Worm (Caenorhabditis elegans) whole organism, early embryonic: ENCODE data around the gene nspd-9.

Experiments used
- B0310.2 ChIP-seq: sonication (generic microtip); optimal IDR thresholded peaks from 2 replicates; lab custom pipeline; 2016; ENCODE audit warnings: mild to moderate bottlenecking, missing genetic modification characterization, missing compliant biosample characterization
- F13C5.2 ChIP-seq: sonication (generic microtip); optimal IDR thresholded peaks from 2 replicates; lab custom pipeline; 2017; ENCODE audit warnings: mild to moderate bottlenecking, missing genetic modification characterization, inconsistent platforms, missing compliant biosample characterization
- aly-1 ChIP-seq: sonication (generic microtip); optimal IDR thresholded peaks from 2 replicates; lab custom pipeline; 2016; ENCODE audit warnings: missing genetic modification characterization, missing compliant biosample characterization
- ama-1 ChIP-seq: fragments of 150-350 bp; optimal IDR thresholded peaks from 2 replicates; lab custom pipeline; 2014
- ceh-13 ChIP-seq: fragments of 200-800 bp; sonication (Bioruptor generic); optimal IDR thresholded peaks from 2 replicates; lab custom pipeline; 2018; ENCODE audit warnings: mild to moderate bottlenecking, missing genetic modification characterization, missing compliant biosample characterization
- ceh-36 ChIP-seq: sonication (generic microtip); optimal IDR thresholded peaks from 2 replicates; lab custom pipeline; 2016; ENCODE audit warnings: missing genetic modification characterization, inconsistent platforms, missing compliant biosample characterization
- ets-7 ChIP-seq: sonication (generic microtip); optimal IDR thresholded peaks from 2 replicates; lab custom pipeline; 2016; ENCODE audit warnings: missing genotype, missing genetic modification characterization, missing compliant biosample characterization
- flt-1 ChIP-seq: fragments of 200-800 bp; sonication (Bioruptor generic); IDR thresholded peaks from 2 replicates; pipeline ENCODE4 v1.3.6; 2022; ENCODE audit warnings: missing genetic modification characterization, missing compliant biosample characterization
- hmbx-1 ChIP-seq: sonication (generic microtip); optimal IDR thresholded peaks from 2 replicates; lab custom pipeline; 2016; ENCODE audit warnings: mild to moderate bottlenecking, missing genetic modification characterization, missing compliant biosample characterization
- hmg-4 ChIP-seq: fragments of 200-800 bp; sonication (Bioruptor generic); optimal IDR thresholded peaks from 2 replicates; lab custom pipeline; 2018; ENCODE audit warnings: mild to moderate bottlenecking, missing genetic modification characterization, missing compliant biosample characterization
- hnd-1 ChIP-seq: sonication (generic microtip); optimal IDR thresholded peaks from 2 replicates; lab custom pipeline; 2016; ENCODE audit warnings: missing genetic modification characterization, missing compliant biosample characterization
- pes-1 ChIP-seq: fragments of 200-800 bp; sonication (Bioruptor generic); IDR thresholded peaks from 2 replicates; pipeline ENCODE4 v1.3.6; 2022; ENCODE audit warnings: missing genetic modification reagents, missing genetic modification characterization, missing compliant biosample characterization
- scrt-1 ChIP-seq: fragments of 200-800 bp; sonication (Bioruptor generic); IDR thresholded peaks from 2 replicates; pipeline ENCODE4 v1.3.6; 2022; ENCODE audit warnings: missing genetic modification characterization, missing compliant biosample characterization
- sea-1 ChIP-seq: fragments of 200-800 bp; sonication (Bioruptor generic); conservative IDR thresholded peaks from 2 replicates; pipeline ENCODE4 v1.3.6; 2022; ENCODE audit warnings: missing genetic modification characterization, missing compliant biosample characterization
- tbx-11 ChIP-seq: fragments of 200-800 bp; sonication (Bioruptor generic); IDR thresholded peaks from 2 replicates; pipeline ENCODE4 v1.3.6; 2022; ENCODE audit warnings: missing genetic modification characterization, missing compliant biosample characterization
- tbx-37 ChIP-seq: fragments of 200-800 bp; sonication (Bioruptor generic); conservative IDR thresholded peaks from 2 replicates; pipeline ENCODE4 v1.3.6; 2022; ENCODE audit warnings: missing genetic modification reagents, missing genetic modification characterization, missing compliant biosample characterization
- tra-4 ChIP-seq: sonication (generic microtip); optimal IDR thresholded peaks from 2 replicates; lab custom pipeline; 2017; ENCODE audit warnings: missing genetic modification characterization, missing compliant biosample characterization

nspd-9 gene

ce11 chrIII:4817240-4817639, 12.9 kb downstream of the nspd-9 start, which contains the start of gene F26A1.4:
Gene F26A1.4, plus strand, starts transcription at chrIII:4817540.
- no peak for TF ChIP-seq hnd-1 (tag; lab: Kevin White, UChicago)
- no peak for TF ChIP-seq flt-1 (GFP tag; lab: Robert Waterston, UW)
- no peak for TF ChIP-seq pes-1 (GFP tag; lab: Robert Waterston, UW)
- TF ChIP-seq tbx-11 (GFP tag; lab: Robert Waterston, UW) = no peak
- no peak for TF ChIP-seq B0310.2 (tag; lab: Kevin White, UChicago)
- no peak for TF ChIP-seq tra-4
- no peak for TF ChIP-seq ama-1 (lab: Kevin White, UChicago)
- TF ChIP-seq F13C5.2 (tag; lab: Kevin White, UChicago) = no peak
- TF ChIP-seq aly-1 (tag; lab: Kevin White, UChicago) = no peak
- no peak for TF ChIP-seq scrt-1 (GFP tag; lab: Robert Waterston, UW)
- no peak for TF ChIP-seq hmbx-1
- TF ChIP-seq ceh-13 = no peak

- TF ChIP-seq hmg-4 (GFP tag; lab: Kevin White, UChicago) (no peak), tra-4 (no peak), ceh-13 (no peak), tbx-11 (GFP tag; lab: Robert Waterston, UW) (no peak), pes-1 (GFP tag; lab: Robert Waterston, UW) (no peak), ets-7 (tag; lab: Kevin White, UChicago) (no peak), aly-1 (tag; lab: Kevin White, UChicago) (no peak), F13C5.2 (tag; lab: Kevin White, UChicago) (no peak), tbx-37 (GFP tag; lab: Robert Waterston, UW) (no peak), ceh-36 (tag; lab: Kevin White, UChicago) (no peak), hmbx-1 (no peak), flt-1 (GFP tag; lab: Robert Waterston, UW) (no peak)
Measured at ce11 chrIII:4814730-4815129, 15.4 kb downstream of the nspd-9 start, which contains the start of gene arl-6. Gene arl-6, minus strand, starts transcription at chrIII:4814830.

- no peak for TF ChIP-seq hnd-1 (tag; lab: Kevin White, UChicago)
- TF ChIP-seq B0310.2 (tag; lab: Kevin White, UChicago) = no peak
- TF ChIP-seq aly-1 (tag; lab: Kevin White, UChicago) = no peak
- TF ChIP-seq flt-1 (GFP tag; lab: Robert Waterston, UW) = no peak
- no peak for TF ChIP-seq hmg-4 (GFP tag; lab: Kevin White, UChicago)
- no peak for TF ChIP-seq ceh-36 (tag; lab: Kevin White, UChicago)
Measured at ce11 chrIII:4811195-4811594, 18.9 kb downstream of the nspd-9 start, which contains the start of gene C38D4.7. Gene C38D4.7, minus strand, starts transcription at chrIII:4811295.

- no peak for TF ChIP-seq scrt-1 (GFP tag; lab: Robert Waterston, UW)
- no peak for TF ChIP-seq sea-1 (GFP tag; lab: Robert Waterston, UW)
- no peak for TF ChIP-seq F13C5.2 (tag; lab: Kevin White, UChicago)
- TF ChIP-seq B0310.2 (tag; lab: Kevin White, UChicago) = no peak
- no peak for TF ChIP-seq ets-7 (tag; lab: Kevin White, UChicago)
- TF ChIP-seq ceh-13 = no peak
- no peak for TF ChIP-seq hmg-4 (GFP tag; lab: Kevin White, UChicago)
- TF ChIP-seq aly-1 (tag; lab: Kevin White, UChicago) = no peak
- no peak for TF ChIP-seq hmbx-1
- no peak for TF ChIP-seq pes-1 (GFP tag; lab: Robert Waterston, UW)
- no peak for TF ChIP-seq tra-4
- TF ChIP-seq hnd-1 (tag; lab: Kevin White, UChicago) = no peak
- no peak for TF ChIP-seq tbx-11 (GFP tag; lab: Robert Waterston, UW)
- TF ChIP-seq flt-1 (GFP tag; lab: Robert Waterston, UW) = no peak
- no peak for TF ChIP-seq tbx-37 (GFP tag; lab: Robert Waterston, UW)
- no peak for TF ChIP-seq ama-1 (lab: Kevin White, UChicago)
- no peak for TF ChIP-seq ceh-36 (tag; lab: Kevin White, UChicago)
Measured at ce11 chrIII:4809526-4810153, 20.5 kb downstream of the nspd-9 start, which contains the start of gene pal-1. Gene pal-1, minus strand, starts transcription at chrIII:4809576.

ce11 chrIII:4808089-4808488, 22.0 kb downstream of the nspd-9 start:
- no peak for TF ChIP-seq flt-1 (GFP tag; lab: Robert Waterston, UW)
- no peak for TF ChIP-seq sea-1 (GFP tag; lab: Robert Waterston, UW)
- TF ChIP-seq ceh-13 = no peak
- no peak for TF ChIP-seq scrt-1 (GFP tag; lab: Robert Waterston, UW)
- TF ChIP-seq B0310.2 (tag; lab: Kevin White, UChicago) = no peak
- TF ChIP-seq hmbx-1 = no peak
- no peak for TF ChIP-seq F13C5.2 (tag; lab: Kevin White, UChicago)
- TF ChIP-seq tbx-11 (GFP tag; lab: Robert Waterston, UW) = no peak
- no peak for TF ChIP-seq tra-4
- no peak for TF ChIP-seq hnd-1 (tag; lab: Kevin White, UChicago)
- TF ChIP-seq pes-1 (GFP tag; lab: Robert Waterston, UW) = no peak
- no peak for TF ChIP-seq aly-1 (tag; lab: Kevin White, UChicago)
- TF ChIP-seq hmg-4 (GFP tag; lab: Kevin White, UChicago) = no peak
- TF ChIP-seq ama-1 (lab: Kevin White, UChicago) = no peak
- no peak for TF ChIP-seq tbx-37 (GFP tag; lab: Robert Waterston, UW)
- no peak for TF ChIP-seq ets-7 (tag; lab: Kevin White, UChicago)
- TF ChIP-seq ceh-36 (tag; lab: Kevin White, UChicago) = no peak

ce11 chrIII:4806345-4806744, 23.8 kb downstream of the nspd-9 start:
- TF ChIP-seq aly-1 (tag; lab: Kevin White, UChicago) (no peak), ama-1 (lab: Kevin White, UChicago) (no peak), scrt-1 (GFP tag; lab: Robert Waterston, UW) (no peak), pes-1 (GFP tag; lab: Robert Waterston, UW) (no peak), ceh-13 (no peak), sea-1 (GFP tag; lab: Robert Waterston, UW) (no peak), tbx-37 (GFP tag; lab: Robert Waterston, UW) (no peak), F13C5.2 (tag; lab: Kevin White, UChicago) (no peak), tra-4 (no peak), B0310.2 (tag; lab: Kevin White, UChicago) (no peak), hnd-1 (tag; lab: Kevin White, UChicago) (no peak), ets-7 (tag; lab: Kevin White, UChicago) (no peak), flt-1 (GFP tag; lab: Robert Waterston, UW) (no peak), tbx-11 (GFP tag; lab: Robert Waterston, UW) (no peak), hmg-4 (GFP tag; lab: Kevin White, UChicago) (no peak)
